Fruit fly (Drosophila melanogaster) whole organism, embryonic: ENCODE results near the gene CG31125.
A peak's percentile ranks its signal among the peaks of the same experiment; 100 is the strongest.

Source experiments
- Atf6 ChIP-seq: fragments of 200-800 bp; sonication (Bioruptor generic); IDR thresholded peaks from 2 replicates; pipeline ENCODE4 v1.3.6; 2022; ENCODE audit warnings: missing biosample characterization, missing genetic modification characterization
- CG11560 ChIP-seq: fragments of 200-800 bp; sonication (Bioruptor generic); IDR thresholded peaks from 3 replicates; pipeline ENCODE4 v1.3.6; 2022; ENCODE audit warnings: missing biosample characterization, missing genetic modification characterization
- CG1233 ChIP-seq: fragments of 200-800 bp; sonication (Bioruptor generic); optimal IDR thresholded peaks from 4 replicates; lab custom pipeline; 2018; ENCODE audit warnings: missing biosample characterization, mild to moderate bottlenecking, missing genetic modification characterization
- CG13624 ChIP-seq: fragments of 200-800 bp; sonication (Bioruptor generic); optimal IDR thresholded peaks from 2 replicates; lab custom pipeline; 2016; ENCODE audit warnings: missing biosample characterization, missing genetic modification characterization
- CG14965 ChIP-seq: fragments of 200-800 bp; sonication (Bioruptor generic); optimal IDR thresholded peaks from 2 replicates; lab custom pipeline; 2016; ENCODE audit warnings: missing biosample characterization, missing genetic modification characterization, borderline replicate concordance
- CG15073 ChIP-seq: fragments of 200-800 bp; sonication (Bioruptor generic); optimal IDR thresholded peaks from 2 replicates; lab custom pipeline; 2016; ENCODE audit warnings: missing biosample characterization, missing genetic modification characterization
- CG17328 ChIP-seq: fragments of 200-800 bp; sonication (Bioruptor generic); IDR thresholded peaks from 2 replicates; pipeline ENCODE4 v1.3.6; 2022; ENCODE audit warnings: missing biosample characterization, missing genetic modification characterization
- CG17612 ChIP-seq: fragments of 200-800 bp; sonication (Bioruptor generic); IDR thresholded peaks from 2 replicates; pipeline ENCODE4 v1.3.6; 2022; ENCODE audit warnings: missing biosample characterization, missing genetic modification characterization
- CG1832 ChIP-seq: fragments of 200-800 bp; sonication (Bioruptor generic); optimal IDR thresholded peaks from 2 replicates; lab custom pipeline; 2017; ENCODE audit warnings: missing biosample characterization, mild to moderate bottlenecking, missing genetic modification characterization, inconsistent platforms
- CG2116 ChIP-seq: fragments of 200-800 bp; sonication (Bioruptor generic); optimal IDR thresholded peaks from 3 replicates; lab custom pipeline; 2018; ENCODE audit warnings: missing biosample characterization, mild to moderate bottlenecking, missing genetic modification characterization
- CG2875 ChIP-seq: fragments of 200-800 bp; sonication (Bioruptor generic); optimal IDR thresholded peaks from 2 replicates; lab custom pipeline; 2017; ENCODE audit warnings: missing biosample characterization, mild to moderate bottlenecking, missing genetic modification characterization, missing genetic modification reagents
- CG31441 ChIP-seq: fragments of 200-800 bp; sonication (Bioruptor generic); IDR thresholded peaks from 2 replicates; pipeline ENCODE4 v1.3.6; 2022; ENCODE audit warnings: missing biosample characterization, missing genetic modification characterization
- CG3163 ChIP-seq: fragments of 200-800 bp; sonication (Bioruptor generic); optimal IDR thresholded peaks from 3 replicates; lab custom pipeline; 2016; ENCODE audit warnings: missing biosample characterization, missing genetic modification characterization
- CG33557 ChIP-seq: fragments of 200-800 bp; sonication (Bioruptor generic); optimal IDR thresholded peaks from 2 replicates; lab custom pipeline; 2019; ENCODE audit warnings: missing biosample characterization, mild to moderate bottlenecking, missing genetic modification characterization, moderate library complexity
- CG3407 ChIP-seq: fragments of 200-800 bp; sonication (Bioruptor generic); optimal IDR thresholded peaks from 2 replicates; lab custom pipeline; 2018; ENCODE audit warnings: missing biosample characterization, mild to moderate bottlenecking, missing genetic modification characterization
- CG4854 ChIP-seq: fragments of 200-800 bp; sonication (Bioruptor generic); optimal IDR thresholded peaks from 2 replicates; lab custom pipeline; 2016; ENCODE audit warnings: missing biosample characterization, missing genetic modification characterization, inconsistent platforms
- CG5180 ChIP-seq: fragments of 200-800 bp; sonication (Bioruptor generic); optimal IDR thresholded peaks from 3 replicates; lab custom pipeline; 2017; ENCODE audit warnings: missing biosample characterization, missing genetic modification characterization, mild to moderate bottlenecking, moderate library complexity, missing genetic modification reagents
- CG6254 ChIP-seq: fragments of 200-800 bp; sonication (Bioruptor generic); optimal IDR thresholded peaks from 3 replicates; lab custom pipeline; 2017; ENCODE audit warnings: mild to moderate bottlenecking, missing biosample characterization, missing genetic modification reagents, missing genetic modification characterization
- CG6272 ChIP-seq: fragments of 200-800 bp; sonication (Bioruptor generic); IDR thresholded peaks from 2 replicates; pipeline ENCODE4 v1.3.6; 2022; ENCODE audit warnings: missing biosample characterization, missing genetic modification characterization
- CG7963 ChIP-seq: fragments of 200-800 bp; sonication (Bioruptor generic); IDR thresholded peaks from 3 replicates; pipeline ENCODE4 v1.3.6; 2022; ENCODE audit warnings: missing biosample characterization, missing genetic modification characterization; ENCODE audit not compliant: partially characterized antibody
- CG9437 ChIP-seq: fragments of 200-800 bp; sonication (Bioruptor generic); optimal IDR thresholded peaks from 2 replicates; lab custom pipeline; 2018; ENCODE audit warnings: missing biosample characterization, mild to moderate bottlenecking, missing genetic modification characterization
- Dip3 ChIP-seq: fragments of 200-800 bp; sonication (Bioruptor generic); optimal IDR thresholded peaks from 3 replicates; lab custom pipeline; 2016; ENCODE audit warnings: missing biosample characterization, missing genetic modification characterization
- Gug ChIP-seq: fragments of 200-800 bp; sonication (Bioruptor generic); IDR thresholded peaks from 4 replicates; pipeline ENCODE4 v1.3.6; 2022; ENCODE audit warnings: missing biosample characterization, missing genetic modification characterization
- HLH3B ChIP-seq: fragments of 200-800 bp; sonication (Bioruptor generic); IDR thresholded peaks from 2 replicates; pipeline ENCODE4 v1.3.6; 2022; ENCODE audit warnings: missing biosample characterization, missing genetic modification characterization
- Hr78 ChIP-seq, 2 experiments: fragments of 200-800 bp in 1 of 2; fragments of >200 bp in 1 of 2; sonication (Bioruptor generic) in 1 of 2; optimal IDR thresholded peaks; 2 replicates each; lab custom pipeline; 2017 to 2019; ENCODE audit warnings: missing biosample characterization in 2 of 2, missing genetic modification characterization in 2 of 2, mild to moderate bottlenecking in 1 of 2, moderate library complexity in 1 of 2
- Lpt ChIP-seq: fragments of >200 bp; optimal IDR thresholded peaks from 2 replicates; lab custom pipeline; 2018; ENCODE audit warnings: missing biosample characterization, missing genetic modification characterization
- Mad ChIP-seq: fragments of 200-800 bp; sonication (Bioruptor generic); optimal IDR thresholded peaks from 2 replicates; lab custom pipeline; 2016; ENCODE audit warnings: missing biosample characterization, missing genetic modification characterization
- Meics ChIP-seq: fragments of 200-800 bp; sonication (Bioruptor generic); optimal IDR thresholded peaks from 2 replicates; lab custom pipeline; 2017; ENCODE audit warnings: missing biosample characterization, mild to moderate bottlenecking, missing genetic modification characterization
- NK7.1 ChIP-seq: fragments of 200-800 bp; sonication (Bioruptor generic); optimal IDR thresholded peaks from 3 replicates; lab custom pipeline; 2016; ENCODE audit warnings: missing biosample characterization, missing genetic modification characterization
- Nf-YA ChIP-seq: fragments of 200-800 bp; sonication (Bioruptor generic); IDR thresholded peaks from 2 replicates; pipeline ENCODE4 v1.3.6; 2022; ENCODE audit warnings: missing biosample characterization, missing genetic modification characterization
- Oaz ChIP-seq: fragments of 200-800 bp; sonication (Bioruptor generic); IDR thresholded peaks from 2 replicates; pipeline ENCODE4 v1.3.6; 2022; ENCODE audit warnings: missing biosample characterization, missing genetic modification characterization
- Scr ChIP-seq: fragments of 200-800 bp; sonication (Bioruptor generic); IDR thresholded peaks from 2 replicates; pipeline ENCODE4 v1.3.6; 2022; ENCODE audit warnings: missing biosample characterization, missing genetic modification characterization; ENCODE audit not compliant: partially characterized antibody
- Vsx1 ChIP-seq: fragments of 200-800 bp; sonication (Bioruptor generic); optimal IDR thresholded peaks from 2 replicates; lab custom pipeline; 2017; ENCODE audit warnings: missing biosample characterization, mild to moderate bottlenecking, missing genetic modification characterization, missing genetic modification reagents
- ac ChIP-seq: fragments of 200-800 bp; sonication (Bioruptor generic); optimal IDR thresholded peaks from 3 replicates; lab custom pipeline; 2017; ENCODE audit warnings: missing biosample characterization, mild to moderate bottlenecking, missing genetic modification characterization
- amos ChIP-seq: fragments of 200-800 bp; sonication (Bioruptor generic); IDR thresholded peaks from 2 replicates; pipeline ENCODE4 v1.3.6; 2022; ENCODE audit warnings: missing biosample characterization, missing genetic modification characterization; ENCODE audit not compliant: partially characterized antibody
- ap ChIP-seq: fragments of 200-800 bp; sonication (Bioruptor generic); IDR thresholded peaks from 2 replicates; pipeline ENCODE4 v1.3.6; 2022; ENCODE audit warnings: missing biosample characterization, missing genetic modification characterization
- bbx ChIP-seq: fragments of 200-800 bp; sonication (Bioruptor generic); IDR thresholded peaks from 2 replicates; pipeline ENCODE4 v1.3.6; 2022; ENCODE audit warnings: missing biosample characterization, missing genetic modification characterization; ENCODE audit not compliant: partially characterized antibody
- bowl ChIP-seq: fragments of 200-800 bp; sonication (Bioruptor generic); IDR thresholded peaks from 2 replicates; pipeline ENCODE4 v1.3.6; 2022; ENCODE audit warnings: missing biosample characterization, missing genetic modification characterization
- eve ChIP-seq, 2 experiments: fragments of >200 bp; optimal IDR thresholded peaks; 2 replicates each; lab custom pipeline; 2017; ENCODE audit warnings: missing biosample characterization in 2 of 2, missing genetic modification characterization in 2 of 2
- gcm ChIP-seq: fragments of 200-800 bp; sonication (Bioruptor generic); optimal IDR thresholded peaks from 2 replicates; lab custom pipeline; 2019; ENCODE audit warnings: missing biosample characterization, mild to moderate bottlenecking, missing genetic modification characterization, moderate library complexity
- her ChIP-seq: fragments of 200-800 bp; sonication (Bioruptor generic); optimal IDR thresholded peaks from 2 replicates; lab custom pipeline; 2016; ENCODE audit warnings: missing biosample characterization, missing genetic modification characterization
- knrl ChIP-seq: fragments of 200-800 bp; sonication (Bioruptor generic); IDR thresholded peaks from 3 replicates; pipeline ENCODE4 v1.3.6; 2022; ENCODE audit warnings: missing biosample characterization, missing genetic modification characterization; ENCODE audit not compliant: partially characterized antibody
- lilli ChIP-seq: fragments of 200-800 bp; sonication (Bioruptor generic); optimal IDR thresholded peaks from 3 replicates; lab custom pipeline; 2016; ENCODE audit warnings: missing biosample characterization, missing genetic modification characterization
- mirr ChIP-seq: fragments of 200-800 bp; sonication (Bioruptor generic); optimal IDR thresholded peaks from 3 replicates; lab custom pipeline; 2018; ENCODE audit warnings: missing biosample characterization, mild to moderate bottlenecking, missing genetic modification characterization
- otp ChIP-seq: fragments of 200-800 bp; sonication (Bioruptor generic); IDR thresholded peaks from 3 replicates; pipeline ENCODE4, ENCODE4 v1.3.6; 2022; ENCODE audit warnings: missing biosample characterization, missing genetic modification characterization
- slp2 ChIP-seq: fragments of 200-800 bp; sonication (Bioruptor generic); optimal IDR thresholded peaks from 2 replicates; lab custom pipeline; 2016; ENCODE audit warnings: missing biosample characterization, missing genetic modification characterization
- twi ChIP-seq: fragments of 200-800 bp; optimal IDR thresholded peaks from 2 replicates; lab custom pipeline; 2019; ENCODE audit warnings: missing biosample characterization, mild to moderate bottlenecking, missing genetic modification characterization, moderate library complexity
- z ChIP-seq: fragments of 200-800 bp; sonication (Bioruptor generic); IDR thresholded peaks from 3 replicates; pipeline ENCODE4 v1.3.6; 2022; ENCODE audit warnings: missing biosample characterization, missing genetic modification characterization

The CG31125 gene

DNA sequence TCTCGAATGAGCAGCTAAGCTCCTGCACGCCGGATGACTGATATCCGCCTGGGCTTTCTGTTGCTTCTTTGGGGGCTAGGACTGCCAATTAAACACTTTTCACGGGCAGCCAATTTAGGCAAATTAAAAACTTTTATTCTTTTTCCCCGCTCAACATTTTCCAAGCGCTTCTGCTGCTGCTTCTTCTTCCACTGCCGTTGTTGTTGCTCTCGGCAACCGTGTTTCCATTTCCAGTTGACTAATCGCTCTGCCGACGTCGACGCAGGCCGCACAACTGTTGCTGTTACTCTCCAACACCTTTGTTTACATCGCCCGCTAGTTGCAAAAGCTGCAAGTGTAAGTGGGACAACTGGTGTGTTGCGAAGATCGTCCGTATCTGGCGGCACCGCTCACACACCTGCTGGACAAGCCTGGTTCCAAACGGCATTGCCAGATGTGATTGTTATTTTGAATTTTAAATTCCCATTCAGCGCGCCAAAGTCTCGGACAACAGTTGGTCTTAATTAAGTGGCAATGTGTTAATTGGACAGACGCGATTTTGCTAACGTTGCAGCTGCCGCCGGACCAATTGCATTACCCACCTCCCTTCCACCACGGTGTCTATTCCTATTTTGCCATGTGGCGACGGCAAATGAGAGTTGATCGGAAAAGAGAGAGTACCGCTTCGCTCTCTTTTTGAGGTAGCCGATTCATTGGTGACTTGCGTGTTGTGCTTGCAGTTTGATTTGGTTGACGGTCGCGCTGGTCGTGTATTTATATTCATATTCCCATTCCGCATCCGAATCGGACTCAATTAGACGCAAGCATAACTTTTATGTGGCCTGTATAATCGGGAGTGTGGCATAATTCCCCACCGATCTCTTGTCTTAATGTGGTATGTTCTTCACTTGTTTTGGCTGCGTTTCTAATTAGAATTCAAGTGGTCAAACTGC, 24.5 kb downstream of the CG31125 start, which contains the start of gene Wsck (continued):
- TF ChIP-seq CG31441 (GFP tag; lab: Robert Waterston, UW), result no peak
- TF ChIP-seq CG2116 (GFP tag; lab: Kevin White, UChicago), result peak; percentile 40
- peak; percentile 34; the same call in 1 of the 2 replicates for TF ChIP-seq bbx
- peak; percentile 33 for TF ChIP-seq her (GFP tag; lab: Kevin White, UChicago)
- peak; percentile 96 for TF ChIP-seq CG1832 (GFP tag; lab: Kevin White, UChicago)
- peak; percentile 21 for TF ChIP-seq ac
- no peak for TF ChIP-seq CG4854 (GFP tag; lab: Kevin White, UChicago)
- no peak for TF ChIP-seq lilli (GFP tag; lab: Kevin White, UChicago)
- no peak for TF ChIP-seq Oaz (GFP tag; lab: Robert Waterston, UW)
- TF ChIP-seq otp (GFP tag; lab: Robert Waterston, UW), result peak; percentile 72; the same call in 1 of the 3 replicates
- TF ChIP-seq CG5180 (GFP tag; lab: Kevin White, UChicago), result no peak
- no peak for TF ChIP-seq Hr78 (GFP tag; optimal IDR thresholded peaks at IDR 0.05; lab: Kevin White, UChicago)
- peak; percentile 36; the same call in 1 of the 2 replicates for TF ChIP-seq Scr (GFP tag; lab: Robert Waterston, UW)
- peak; percentile 58 for TF ChIP-seq mirr (GFP tag; lab: Kevin White, UChicago)
- TF ChIP-seq CG17612 (GFP tag; lab: Robert Waterston, UW), result no peak
- TF ChIP-seq CG3407 (GFP tag; lab: Kevin White, UChicago), result no peak
- 0 out of 3 replicates have a peak, but pooled peaks have one; percentile 23 for TF ChIP-seq CG7963 (GFP tag; lab: Robert Waterston, UW)
- no peak for TF ChIP-seq Mad (GFP tag; lab: Kevin White, UChicago)
- TF ChIP-seq Vsx1 (GFP tag; lab: Kevin White, UChicago), result no peak
- no peak for TF ChIP-seq NK7.1 (GFP tag; lab: Kevin White, UChicago)
- no peak for TF ChIP-seq CG33557 (GFP tag; lab: Kevin White, UChicago)
- peak; percentile 9 for TF ChIP-seq CG1233 (GFP tag; lab: Kevin White, UChicago)
- no peak for TF ChIP-seq Meics (GFP tag; lab: Kevin White, UChicago)
- TF ChIP-seq CG13624, result no peak
- peak; percentile 4 for TF ChIP-seq CG3163
- no peak for TF ChIP-seq Nf-YA (GFP tag; lab: Robert Waterston, UW)
- TF ChIP-seq CG15073 (GFP tag; lab: Kevin White, UChicago), result no peak
- TF ChIP-seq ap (GFP tag; lab: Robert Waterston, UW), result no peak
- peak; percentile 31 for TF ChIP-seq twi (tag; lab: Kevin White, UChicago)
- no peak for TF ChIP-seq CG6272 (GFP tag; lab: Robert Waterston, UW)
- no peak for TF ChIP-seq CG11560 (tag; lab: Robert Waterston, UW)
- TF ChIP-seq CG9437 (GFP tag; lab: Kevin White, UChicago), result no peak
- peak; percentile 41; the same call in 1 of the 2 replicates for TF ChIP-seq amos
- no peak for TF ChIP-seq z
- TF ChIP-seq bowl, result no peak
- TF ChIP-seq CG6254 (GFP tag; lab: Kevin White, UChicago), result no peak
- no peak for TF ChIP-seq Dip3 (GFP tag; lab: Kevin White, UChicago)
- no peak; the same call in 2 of the 3 replicates for TF ChIP-seq knrl (GFP tag; lab: Robert Waterston, UW)
- no peak for TF ChIP-seq Lpt (GFP tag; lab: Kevin White, UChicago)
- TF ChIP-seq slp2, result no peak
- no peak for TF ChIP-seq HLH3B (GFP tag; lab: Robert Waterston, UW)
- no peak for TF ChIP-seq CG14965 (GFP tag; lab: Kevin White, UChicago)
- no peak for TF ChIP-seq Atf6 (GFP tag; lab: Robert Waterston, UW)
- no peak for TF ChIP-seq eve (GFP tag; optimal IDR thresholded peaks at IDR 0.05; lab: Kevin White, UChicago)
- TF ChIP-seq CG2875, result no peak
- TF ChIP-seq CG17328 (GFP tag; lab: Robert Waterston, UW), result no peak
- no peak for TF ChIP-seq gcm (GFP tag; lab: Kevin White, UChicago)
- TF ChIP-seq Gug (GFP tag; lab: Robert Waterston, UW), result no peak
